Fruit fly (Drosophila melanogaster) S2 (cell line): ENCODE measurements around the gene Reg-2.

ENCODE experiments used
- CG8478 ChIP-seq: fragments of >200 bp; optimal IDR thresholded peaks from 2 replicates; lab custom pipeline; 2018
- CTCF ChIP-seq, 2 experiments: fragments of >200 bp; optimal IDR thresholded peaks; 2 replicates each; lab custom pipeline; 2018

- TF ChIP-seq CG8478 (no peak), CTCF (optimal IDR thresholded peaks at IDR 0.05; lab: Kevin White, UChicago) (no peak)
Measured at dm6 chr3L:589174-589289, 17.3 kb downstream of the Reg-2 start, which contains the start of gene Kah.
